Worm (Caenorhabditis elegans) whole organism, L4 larva: Measurements from ENCODE around the gene F53G2.1.

ENCODE experiments used
- ama-1 ChIP-seq: fragments of 150-350 bp; optimal IDR thresholded peaks from 2 replicates; lab custom pipeline; 2014; ENCODE audit warnings: inconsistent platforms, mixed read lengths
- ceh-62 ChIP-seq: sonication (generic microtip); optimal IDR thresholded peaks from 2 replicates; lab custom pipeline; 2017; ENCODE audit warnings: missing biosample characterization, missing genetic modification characterization
- daf-12 ChIP-seq: fragments of 150-350 bp; optimal IDR thresholded peaks from 2 replicates; lab custom pipeline; 2014; ENCODE audit warnings: missing biosample characterization, missing genetic modification reagents, missing genetic modification characterization
- mep-1 ChIP-seq: fragments of 150-350 bp; sonication (generic microtip); optimal IDR thresholded peaks from 3 replicates; lab custom pipeline; 2014; ENCODE audit warnings: missing biosample characterization, missing genetic modification characterization
- nhr-42 ChIP-seq: fragments of 200-800 bp; sonication (Bioruptor generic); IDR thresholded peaks from 2 replicates; pipeline ENCODE4 v1.3.6; 2022; ENCODE audit warnings: missing genetic modification characterization, missing compliant biosample characterization
- nhr-76 ChIP-seq: fragments of 150-350 bp; optimal IDR thresholded peaks from 2 replicates; lab custom pipeline; 2014; ENCODE audit warnings: missing biosample characterization, missing genetic modification characterization

ce11 chrII:2442979-2443378 lies 45.5 kb upstream of the F53G2.1 start, which contains the start of gene vab-19:
- TF ChIP-seq nhr-76 (no peak), ama-1 (lab: Kevin White, UChicago) (no peak), nhr-42 (no peak), daf-12 (tag; lab: Kevin White, UChicago) (no peak), mep-1 (tag; lab: Kevin White, UChicago) (no peak), ceh-62 (tag; lab: Kevin White, UChicago) (no peak)
